Worm (Caenorhabditis elegans) whole organism, mixed stage, embryonic: ENCODE measurements around the gene ets-7.

Experiments used
- M03D4.4 ChIP-seq: sonication (generic microtip); optimal IDR thresholded peaks from 2 replicates; lab custom pipeline; 2017; ENCODE audit warnings: mild to moderate bottlenecking, missing genetic modification characterization, missing compliant biosample characterization
- blmp-1 ChIP-seq: fragments of 150-350 bp; optimal IDR thresholded peaks from 2 replicates; lab custom pipeline; 2014; ENCODE audit warnings: missing biosample characterization, missing genetic modification characterization
- ces-1 ChIP-seq: fragments of 150-350 bp; optimal IDR thresholded peaks from 2 replicates; lab custom pipeline; 2014; ENCODE audit warnings: missing biosample characterization, missing genetic modification reagents, missing genetic modification characterization
- ham-2 ChIP-seq: fragments of 200-800 bp; sonication (Bioruptor generic); optimal IDR thresholded peaks from 2 replicates; lab custom pipeline; 2018; ENCODE audit warnings: mild to moderate bottlenecking, missing genetic modification characterization, missing compliant biosample characterization
- lsy-2 ChIP-seq: fragments of 150-350 bp; optimal IDR thresholded peaks from 2 replicates; lab custom pipeline; 2014; ENCODE audit warnings: missing biosample characterization, missing genetic modification characterization
- mep-1 ChIP-seq: fragments of 150-350 bp; optimal IDR thresholded peaks from 2 replicates; lab custom pipeline; 2017; ENCODE audit warnings: missing biosample characterization, missing genetic modification reagents, missing genetic modification characterization, inconsistent platforms
- nhr-76 ChIP-seq: sonication (generic microtip); optimal IDR thresholded peaks from 2 replicates; lab custom pipeline; 2017; ENCODE audit warnings: missing biosample characterization, missing genetic modification characterization
- pha-4 ChIP-seq: fragments of 150-350 bp; optimal IDR thresholded peaks from 2 replicates; lab custom pipeline; 2018; ENCODE audit warnings: missing biosample characterization, missing genetic modification reagents, missing genetic modification characterization
- snpc-4 ChIP-seq: fragments of 150-350 bp; optimal IDR thresholded peaks from 2 replicates; lab custom pipeline; 2014; ENCODE audit warnings: missing biosample characterization, missing genetic modification characterization
- ztf-11 ChIP-seq: fragments of 150-350 bp; optimal IDR thresholded peaks from 2 replicates; lab custom pipeline; 2014; ENCODE audit warnings: missing biosample characterization, missing genetic modification characterization

ce11 chrV:7562947-7563346 is 4.4 kb upstream of the ets-7 start, which contains the start of gene F19F10.1:
- TF ChIP-seq pha-4 (tag; lab: Kevin White, UChicago) (no peak), ces-1 (GFP tag; lab: Kevin White, UChicago) (no peak), ham-2 (GFP tag; lab: Kevin White, UChicago) (no peak), snpc-4 (tag; lab: Kevin White, UChicago) (no peak), M03D4.4 (tag; lab: Kevin White, UChicago) (no peak), mep-1 (tag; lab: Kevin White, UChicago) (no peak), ztf-11 (no peak), nhr-76 (tag; lab: Kevin White, UChicago) (no peak), lsy-2 (no peak), blmp-1 (tag; lab: Kevin White, UChicago) (no peak)
